Fruit fly (Drosophila melanogaster) whole organism, prepupa: ENCODE results near the gene Flacc.

Experiments
- CG10631 ChIP-seq: fragments of 200-800 bp; sonication (Bioruptor generic); optimal IDR thresholded peaks from 2 replicates; lab custom pipeline; 2016; ENCODE audit warnings: missing biosample characterization, missing genetic modification characterization
- CG11762 ChIP-seq: fragments of 200-800 bp; sonication (Bioruptor generic); optimal IDR thresholded peaks from 3 replicates; lab custom pipeline; 2016; ENCODE audit warnings: missing biosample characterization, missing genetic modification characterization; ENCODE audit not compliant: insufficient read depth
- CG3032 ChIP-seq: fragments of 200-800 bp; optimal IDR thresholded peaks from 2 replicates; lab custom pipeline; 2019; ENCODE audit warnings: missing biosample characterization, mild to moderate bottlenecking, missing genetic modification characterization, moderate library complexity
- CG32006 ChIP-seq: fragments of 200-800 bp; sonication (Bioruptor generic); optimal IDR thresholded peaks from 3 replicates; lab custom pipeline; 2017; ENCODE audit warnings: missing biosample characterization, mild to moderate bottlenecking, missing genetic modification characterization
- CG34406 ChIP-seq: fragments of 200-800 bp; sonication (Bioruptor generic); optimal IDR thresholded peaks from 3 replicates; lab custom pipeline; 2016; ENCODE audit warnings: missing biosample characterization, missing genetic modification characterization
- CG3919 ChIP-seq: fragments of 200-800 bp; sonication (Bioruptor generic); optimal IDR thresholded peaks from 3 replicates; lab custom pipeline; 2016; ENCODE audit warnings: missing biosample characterization, missing genetic modification characterization
- CG6163 ChIP-seq: fragments of 200-800 bp; sonication (Bioruptor generic); IDR thresholded peaks from 3 replicates; pipeline ENCODE4 v1.3.6; 2022; ENCODE audit warnings: missing biosample characterization, missing genetic modification characterization
- CG6276 ChIP-seq: fragments of 200-800 bp; sonication (Bioruptor generic); optimal IDR thresholded peaks from 2 replicates; lab custom pipeline; 2017; ENCODE audit warnings: missing biosample characterization, mild to moderate bottlenecking, missing genetic modification characterization
- Gug ChIP-seq: fragments of 200-800 bp; sonication (Bioruptor generic); IDR thresholded peaks from 2 replicates; pipeline ENCODE4 v1.3.6; 2022; ENCODE audit warnings: missing biosample characterization, missing genetic modification characterization
- Hr39 ChIP-seq: fragments of 200-800 bp; sonication (Bioruptor generic); optimal IDR thresholded peaks from 2 replicates; lab custom pipeline; 2016; ENCODE audit warnings: missing biosample characterization, missing genetic modification characterization
- Smox ChIP-seq: fragments of 200-800 bp; sonication (Bioruptor generic); optimal IDR thresholded peaks from 3 replicates; lab custom pipeline; 2016; ENCODE audit warnings: missing biosample characterization, missing genetic modification characterization
- vri ChIP-seq: fragments of 200-800 bp; sonication (Bioruptor generic); optimal IDR thresholded peaks from 3 replicates; lab custom pipeline; 2016; ENCODE audit warnings: missing biosample characterization, mild to moderate bottlenecking, missing genetic modification characterization

- TF ChIP-seq CG3919 (GFP tag; lab: Kevin White, UChicago) (no peak), Gug (no peak), CG32006 (no peak), Hr39 (GFP tag; lab: Kevin White, UChicago) (no peak), Smox (GFP tag; lab: Kevin White, UChicago) (no peak), CG3032 (no peak), CG6276 (GFP tag; lab: Kevin White, UChicago) (no peak), CG34406 (GFP tag; lab: Kevin White, UChicago) (no peak), CG6163 (GFP tag; lab: Robert Waterston, UW) (no peak), CG10631 (no peak), vri (GFP tag; lab: Kevin White, UChicago) (no peak), CG11762 (GFP tag; lab: Kevin White, UChicago) (no peak)
Observed at dm6 chrX:18893433-18893832, at the start of gene Flacc.
